Worm (Caenorhabditis elegans) whole organism, mixed stage, embryonic: ENCODE measurements around the gene E02C12.19.

Experiments used
- M03D4.4 ChIP-seq: sonication (generic microtip); optimal IDR thresholded peaks from 2 replicates; lab custom pipeline; 2017; ENCODE audit warnings: mild to moderate bottlenecking, missing genetic modification characterization, missing compliant biosample characterization
- bed-3 ChIP-seq: fragments of 200-800 bp; sonication (Bioruptor generic); optimal IDR thresholded peaks from 3 replicates; lab custom pipeline; 2018; ENCODE audit warnings: mild to moderate bottlenecking, missing genetic modification characterization, moderate library complexity, missing compliant biosample characterization
- ceh-43 ChIP-seq: fragments of 200-800 bp; sonication (Bioruptor generic); optimal IDR thresholded peaks from 2 replicates; lab custom pipeline; 2018; ENCODE audit warnings: mild to moderate bottlenecking, missing genetic modification characterization, moderate library complexity, missing compliant biosample characterization
- ceh-83 ChIP-seq: fragments of 200-800 bp; sonication (Bioruptor generic); optimal IDR thresholded peaks from 2 replicates; lab custom pipeline; 2018; ENCODE audit warnings: mild to moderate bottlenecking, missing genetic modification characterization, missing compliant biosample characterization
- ces-1 ChIP-seq: fragments of 150-350 bp; optimal IDR thresholded peaks from 2 replicates; lab custom pipeline; 2014; ENCODE audit warnings: missing biosample characterization, missing genetic modification reagents, missing genetic modification characterization
- cnd-1 ChIP-seq: fragments of 200-800 bp; sonication (Bioruptor generic); optimal IDR thresholded peaks from 2 replicates; lab custom pipeline; 2018; ENCODE audit warnings: mild to moderate bottlenecking, missing genetic modification characterization, missing compliant biosample characterization
- drap-1 ChIP-seq: fragments of 200-800 bp; sonication (Bioruptor generic); optimal IDR thresholded peaks from 3 replicates; lab custom pipeline; 2018; ENCODE audit warnings: mild to moderate bottlenecking, missing genetic modification characterization, missing compliant biosample characterization
- elt-3 ChIP-seq: fragments of 150-350 bp; optimal IDR thresholded peaks from 2 replicates; lab custom pipeline; 2014; ENCODE audit warnings: missing biosample characterization, missing genetic modification characterization
- flh-1 ChIP-seq: fragments of 200-800 bp; sonication (Bioruptor generic); optimal IDR thresholded peaks from 2 replicates; lab custom pipeline; 2018; ENCODE audit warnings: mild to moderate bottlenecking, missing genetic modification characterization, moderate library complexity, missing compliant biosample characterization
- ham-2 ChIP-seq: fragments of 200-800 bp; sonication (Bioruptor generic); optimal IDR thresholded peaks from 2 replicates; lab custom pipeline; 2018; ENCODE audit warnings: mild to moderate bottlenecking, missing genetic modification characterization, missing compliant biosample characterization
- hlh-1 ChIP-seq: fragments of 150-350 bp; optimal IDR thresholded peaks from 2 replicates; lab custom pipeline; 2014; ENCODE audit warnings: missing biosample characterization, missing genetic modification reagents, missing genetic modification characterization
- lin-13 ChIP-seq: fragments of 150-350 bp; optimal IDR thresholded peaks from 2 replicates; lab custom pipeline; 2014; ENCODE audit warnings: missing biosample characterization, missing genetic modification characterization
- mab-5 ChIP-seq: fragments of 150-350 bp; optimal IDR thresholded peaks from 2 replicates; lab custom pipeline; 2014; ENCODE audit warnings: missing biosample characterization, missing genetic modification characterization
- mls-2 ChIP-seq: sonication (generic microtip); optimal IDR thresholded peaks from 2 replicates; lab custom pipeline; 2016; ENCODE audit warnings: mild to moderate bottlenecking, missing genetic modification characterization, moderate library complexity, missing compliant biosample characterization
- nhr-12 ChIP-seq: fragments of 150-350 bp; optimal IDR thresholded peaks from 2 replicates; lab custom pipeline; 2014; ENCODE audit warnings: missing biosample characterization, missing genetic modification characterization
- nhr-237 ChIP-seq: fragments of 150-350 bp; optimal IDR thresholded peaks from 2 replicates; lab custom pipeline; 2014; ENCODE audit warnings: missing biosample characterization, missing genetic modification characterization
- nhr-28 ChIP-seq: fragments of 150-350 bp; optimal IDR thresholded peaks from 2 replicates; lab custom pipeline; 2014; ENCODE audit warnings: missing biosample characterization, missing genetic modification characterization
- nhr-76 ChIP-seq: sonication (generic microtip); optimal IDR thresholded peaks from 2 replicates; lab custom pipeline; 2017; ENCODE audit warnings: missing biosample characterization, missing genetic modification characterization
- pha-4 ChIP-seq: fragments of 150-350 bp; optimal IDR thresholded peaks from 2 replicates; lab custom pipeline; 2018; ENCODE audit warnings: missing biosample characterization, missing genetic modification reagents, missing genetic modification characterization
- sem-2 ChIP-seq: fragments of 200-800 bp; sonication (Bioruptor generic); optimal IDR thresholded peaks from 2 replicates; lab custom pipeline; 2018; ENCODE audit warnings: mild to moderate bottlenecking, missing genetic modification characterization, missing compliant biosample characterization
- sptf-1 ChIP-seq: sonication (generic microtip); optimal IDR thresholded peaks from 2 replicates; lab custom pipeline; 2017; ENCODE audit warnings: mild to moderate bottlenecking, missing genetic modification characterization, moderate library complexity, missing compliant biosample characterization
- tbx-8 ChIP-seq: fragments of 200-800 bp; sonication (Bioruptor generic); optimal IDR thresholded peaks from 2 replicates; lab custom pipeline; 2018; ENCODE audit warnings: mild to moderate bottlenecking, missing genetic modification characterization, moderate library complexity, missing compliant biosample characterization
- unc-120 ChIP-seq: sonication (generic microtip); optimal IDR thresholded peaks from 2 replicates; lab custom pipeline; 2017; ENCODE audit warnings: missing genetic modification characterization, missing compliant biosample characterization; ENCODE audit not compliant: poor library complexity, severe bottlenecking
- unc-39 ChIP-seq: fragments of 150-350 bp; optimal IDR thresholded peaks from 2 replicates; lab custom pipeline; 2014; ENCODE audit warnings: missing biosample characterization, missing genetic modification characterization
- zip-8 ChIP-seq: fragments of 150-350 bp; optimal IDR thresholded peaks from 2 replicates; lab custom pipeline; 2014; ENCODE audit warnings: missing biosample characterization, missing genetic modification characterization

E02C12.19 gene

DNA sequence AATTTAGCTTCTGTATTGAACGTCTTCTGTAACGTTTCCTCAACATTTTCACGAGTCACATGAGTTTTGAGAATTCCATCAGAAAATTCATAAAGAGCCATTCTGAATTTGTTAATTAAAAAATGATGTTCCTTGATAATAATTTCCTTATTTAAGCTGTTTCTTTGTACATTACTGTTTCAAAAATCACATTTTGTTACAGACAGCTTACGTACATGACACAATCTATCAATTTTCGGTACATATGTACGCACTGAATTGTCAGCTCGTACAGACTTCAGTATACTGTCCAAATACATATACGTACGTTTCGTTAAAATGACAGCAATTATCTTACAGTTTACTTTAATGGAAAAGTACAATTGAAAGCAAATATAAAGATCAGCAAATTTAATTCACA lies at the start of gene E02C12.19:
E02C12.19 (minus strand) TSS at position 101 of the 400 bp plus-strand sequence.
- TF ChIP-seq ceh-43 (GFP tag; lab: Kevin White, UChicago) (no peak), elt-3 (tag; lab: Kevin White, UChicago) (no peak), unc-39 (tag; lab: Kevin White, UChicago) (no peak), ces-1 (GFP tag; lab: Kevin White, UChicago) (no peak), mls-2 (no peak), pha-4 (tag; lab: Kevin White, UChicago) (no peak), mab-5 (tag; lab: Kevin White, UChicago) (no peak), nhr-28 (tag; lab: Kevin White, UChicago) (no peak), bed-3 (GFP tag; lab: Kevin White, UChicago) (no peak)

DNA sequence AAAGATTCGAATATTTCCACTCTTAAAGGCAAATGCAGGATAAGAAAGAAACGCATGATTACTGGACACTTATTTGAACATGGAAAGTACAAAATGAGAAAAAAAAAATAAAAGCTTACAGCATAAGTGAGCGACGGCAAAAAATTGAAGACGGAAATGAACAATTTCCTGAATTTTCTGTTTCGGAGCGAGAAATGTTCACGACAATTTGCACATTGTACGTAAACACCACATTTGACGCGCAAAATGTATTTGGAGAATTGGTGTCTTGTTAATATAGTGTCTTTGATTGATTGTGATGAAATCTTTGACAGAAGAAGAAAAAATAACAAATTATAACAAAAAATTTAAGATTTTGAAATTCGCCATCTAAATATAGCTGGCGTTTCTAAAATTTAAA lies 49.3 kb upstream of the E02C12.19 start, which contains the start of gene F36D4.5:
F36D4.5 (minus strand) TSS at position 225 of the 400 bp plus-strand sequence.
- TF ChIP-seq ces-1 (GFP tag; lab: Kevin White, UChicago) (peak; percentile 77), M03D4.4 (tag; lab: Kevin White, UChicago) (no peak), lin-13 (tag; lab: Kevin White, UChicago) (no peak), zip-8 (tag; lab: Kevin White, UChicago) (no peak)

ce11 chrV:9424514-9424913 lies 48.2 kb upstream of the E02C12.19 start:
- no peak for TF ChIP-seq lin-13 (tag; lab: Kevin White, UChicago)
- peak; percentile 7 for TF ChIP-seq pha-4 (tag; lab: Kevin White, UChicago)
- TF ChIP-seq unc-120 (tag; lab: Kevin White, UChicago), result peak; percentile 48
- TF ChIP-seq hlh-1 (tag; lab: Kevin White, UChicago), result peak; percentile 20
- peak; percentile 82 for TF ChIP-seq ham-2
- peak; percentile 55 for TF ChIP-seq mls-2

DNA sequence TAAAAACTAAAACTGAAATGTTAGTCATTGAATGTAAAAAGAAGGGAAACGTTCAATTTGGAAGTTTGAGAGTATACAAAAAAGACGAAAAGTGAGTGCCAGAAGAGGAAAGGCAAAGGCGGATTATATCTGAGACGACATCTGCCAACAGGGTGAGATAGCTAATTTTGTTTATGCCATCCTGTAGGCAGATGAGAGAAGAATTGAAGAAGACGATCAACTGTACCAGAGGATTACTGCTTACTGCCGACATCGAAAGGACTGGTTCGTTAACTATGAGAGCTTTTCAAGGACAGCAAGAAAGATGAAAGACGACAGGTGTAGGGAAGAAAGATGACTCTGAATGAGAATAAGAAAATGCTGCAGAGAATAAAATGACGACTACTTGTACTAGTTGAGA lies 47.2 kb upstream of the E02C12.19 start:
- TF ChIP-seq nhr-28 (tag; lab: Kevin White, UChicago) (no peak), cnd-1 (tag; lab: Kevin White, UChicago) (peak; percentile 6)

DNA sequence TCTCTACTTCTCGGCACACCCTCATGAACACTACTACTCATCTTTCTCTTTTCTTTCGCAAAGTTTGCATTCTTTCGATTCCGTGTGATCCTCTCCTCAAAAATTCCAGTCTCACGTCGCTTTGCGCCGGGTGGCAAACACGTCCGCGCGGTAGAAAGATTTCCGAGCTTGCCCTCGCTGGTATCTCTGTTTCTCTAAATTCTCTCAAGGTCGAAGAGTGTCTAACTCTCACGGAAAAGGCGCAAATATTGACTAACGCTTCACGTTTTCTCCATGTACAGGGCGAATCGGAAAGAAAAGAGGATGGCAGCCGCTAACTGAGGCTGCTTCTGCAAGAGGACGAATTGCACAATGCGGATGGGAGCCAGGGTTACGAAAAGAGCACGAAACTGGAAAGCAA lies 46.4 kb upstream of the E02C12.19 start:
- TF ChIP-seq ham-2 (peak; percentile 64), sem-2 (GFP tag; lab: Kevin White, UChicago) (no peak), nhr-12 (no peak), flh-1 (GFP tag; lab: Kevin White, UChicago) (no peak), ces-1 (GFP tag; lab: Kevin White, UChicago) (no peak), nhr-237 (tag; lab: Kevin White, UChicago) (peak; percentile 39), nhr-76 (tag; lab: Kevin White, UChicago) (no peak), unc-120 (tag; lab: Kevin White, UChicago) (no peak)

ce11 chrV:9416624-9417023 lies 40.3 kb upstream of the E02C12.19 start, which contains the start of gene F36D4.1:
TSS of gene F36D4.1 (plus strand) at chrV:9416924.
- TF ChIP-seq nhr-76 (tag; lab: Kevin White, UChicago) (no peak), M03D4.4 (tag; lab: Kevin White, UChicago) (no peak)

ce11 chrV:9414516-9414915 lies 38.2 kb upstream of the E02C12.19 start, which contains the start of gene F36D4.4:
TSS of gene F36D4.4 (minus strand) at chrV:9414616.
- TF ChIP-seq hlh-1 (tag; lab: Kevin White, UChicago) (no peak), nhr-28 (tag; lab: Kevin White, UChicago) (no peak)

DNA sequence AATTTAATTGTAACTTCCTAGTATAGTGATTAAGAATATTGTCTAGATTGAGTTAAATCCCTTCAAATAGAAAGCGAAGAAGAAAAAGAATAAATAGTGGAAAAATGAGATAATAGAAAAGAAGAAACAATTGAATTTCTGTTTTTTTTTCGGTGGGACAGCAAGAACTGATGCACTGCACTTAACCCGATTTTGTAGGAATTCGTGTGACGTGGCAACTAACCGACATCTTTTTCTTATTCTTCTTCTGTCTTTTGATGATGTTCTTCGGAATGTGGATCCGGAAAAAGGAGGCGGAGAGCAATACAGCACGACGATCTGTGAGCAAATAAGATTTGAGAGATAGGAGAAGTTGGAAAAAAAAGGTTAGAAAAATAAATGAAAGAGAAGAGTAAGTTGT lies 32.6 kb upstream of the E02C12.19 start:
- TF ChIP-seq elt-3 (tag; lab: Kevin White, UChicago), result no peak
- TF ChIP-seq ces-1 (GFP tag; lab: Kevin White, UChicago), result peak; percentile 21
- TF ChIP-seq mls-2, result no peak
- TF ChIP-seq drap-1 (GFP tag; lab: Kevin White, UChicago), result no peak

- TF ChIP-seq elt-3 (tag; lab: Kevin White, UChicago) (no peak), tbx-8 (GFP tag; lab: Kevin White, UChicago) (no peak), sptf-1 (tag; lab: Kevin White, UChicago) (no peak), ceh-43 (GFP tag; lab: Kevin White, UChicago) (no peak), nhr-28 (tag; lab: Kevin White, UChicago) (no peak), ceh-83 (GFP tag; lab: Kevin White, UChicago) (no peak)
Observed at ce11 chrV:9406890-9407289, 30.6 kb upstream of the E02C12.19 start.
